Worm (Caenorhabditis elegans) whole organism, L3 larva: ENCODE measurements around the gene srxa-8.

Experiments
- elt-2 ChIP-seq: sonication (generic microtip); optimal IDR thresholded peaks from 2 replicates; lab custom pipeline; 2016; ENCODE audit warnings: missing genetic modification reagents, mild to moderate bottlenecking, missing genetic modification characterization, missing compliant biosample characterization
- fos-1 ChIP-seq: fragments of 150-350 bp; optimal IDR thresholded peaks from 2 replicates; lab custom pipeline; 2014; ENCODE audit warnings: missing biosample characterization, missing genetic modification characterization
- jun-1 ChIP-seq: fragments of 150-350 bp; optimal IDR thresholded peaks from 2 replicates; lab custom pipeline; 2014; ENCODE audit warnings: missing biosample characterization, missing genetic modification reagents, missing genetic modification characterization
- pqm-1 ChIP-seq: fragments of 150-350 bp; optimal IDR thresholded peaks from 2 replicates; lab custom pipeline; 2017; ENCODE audit warnings: missing biosample characterization, missing genetic modification characterization, inconsistent platforms

srxa-8 gene

ce11 chrX:13261037-13261592, 47.5 kb downstream of the srxa-8 start:
- peak; percentile 21 for TF ChIP-seq pqm-1 (tag; lab: Kevin White, UChicago)
- TF ChIP-seq elt-2 (tag; lab: Kevin White, UChicago): peak; percentile 23

- TF ChIP-seq jun-1 (tag; lab: Kevin White, UChicago) (peak; percentile 43), pqm-1 (tag; lab: Kevin White, UChicago) (peak; percentile 45), elt-2 (tag; lab: Kevin White, UChicago) (peak; percentile 97), fos-1 (tag; lab: Kevin White, UChicago) (no peak)
Measured at ce11 chrX:13257577-13257976, 51.1 kb downstream of the srxa-8 start, which contains the start of gene K08H2.10. Gene K08H2.10 (plus strand): TSS chrX:13257806.
